Worm (Caenorhabditis elegans): Measurements from ENCODE around the gene orc-1.

ce11 chrIII:10661292-10661691, 18.4 kb downstream of the orc-1 start:
- no peak for TF ChIP-seq ama-1 (optimal IDR thresholded peaks at IDR 0.05)
- no peak for TF ChIP-seq ceh-36 (tag; optimal IDR thresholded peaks at IDR 0.05)
- TF ChIP-seq B0310.2 (tag; optimal IDR thresholded peaks at IDR 0.05): no peak
- TF ChIP-seq hmg-4 (GFP tag; optimal IDR thresholded peaks at IDR 0.05): no peak
- TF ChIP-seq flt-1 (GFP tag; IDR thresholded peaks at IDR 0.05): no peak
- TF ChIP-seq ets-7 (tag; optimal IDR thresholded peaks at IDR 0.05): no peak
- no peak for TF ChIP-seq pes-1 (GFP tag; IDR thresholded peaks at IDR 0.05)
- no peak for TF ChIP-seq aly-1 (tag; optimal IDR thresholded peaks at IDR 0.05)
- TF ChIP-seq tbx-11 (GFP tag; IDR thresholded peaks at IDR 0.05): no peak
- no peak for TF ChIP-seq F13C5.2 (tag; optimal IDR thresholded peaks at IDR 0.05)
- TF ChIP-seq hnd-1 (tag; optimal IDR thresholded peaks at IDR 0.05): no peak
- TF ChIP-seq ceh-13 (GFP tag; optimal IDR thresholded peaks at IDR 0.05): no peak
- TF ChIP-seq tra-4 (tag; optimal IDR thresholded peaks at IDR 0.05): no peak
